Fruit fly (Drosophila melanogaster): Measurements from ENCODE around the gene CG31269.
A peak's percentile ranks its signal among the peaks of the same experiment; 100 is the strongest.

Gene CG31269

DNA sequence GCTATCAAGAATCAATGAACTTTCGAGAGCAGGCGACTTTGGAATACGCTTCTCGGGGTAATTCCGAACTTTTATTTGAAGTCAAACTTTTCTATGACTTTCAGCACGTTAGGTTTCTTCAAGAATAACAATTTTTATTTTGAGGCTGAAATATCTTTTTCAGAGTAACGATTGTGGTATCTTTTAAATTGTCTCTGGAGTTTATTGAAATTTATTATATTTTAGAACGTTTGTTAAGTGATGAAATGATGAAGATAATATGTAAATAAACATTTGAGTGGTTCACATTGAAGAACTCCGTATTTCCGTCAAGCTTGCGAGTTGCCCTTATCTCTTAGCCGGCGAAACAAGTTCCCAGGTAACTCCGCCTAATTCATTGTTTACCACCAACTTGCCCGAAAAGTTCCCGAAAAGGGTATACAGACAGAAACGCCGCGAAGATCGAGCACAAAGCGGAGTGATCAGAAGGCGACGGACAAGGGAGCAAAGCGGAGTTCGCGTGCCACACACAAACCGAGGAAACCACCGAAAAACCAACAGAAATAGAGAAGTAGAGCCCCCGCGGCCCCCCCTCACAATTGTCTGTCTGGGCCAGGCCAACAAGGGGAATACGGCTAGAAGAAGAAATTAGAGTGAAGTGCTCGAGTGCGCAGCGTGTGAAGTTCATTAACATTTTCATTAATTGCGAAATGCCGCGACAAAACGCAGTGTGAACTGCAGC lies 9.2 kb upstream of the CG31269 start (continued):
- TF ChIP-seq gro (GFP tag; optimal IDR thresholded peaks at IDR 0.05) (no peak), CG8944 (GFP tag; optimal IDR thresholded peaks at IDR 0.05) (no peak), Poxn (GFP tag; IDR thresholded peaks at IDR 0.05) (no peak), CG10267 (tag; optimal IDR thresholded peaks at IDR 0.05) (peak; percentile 14), grau (tag; optimal IDR thresholded peaks at IDR 0.05) (peak; percentile 29), CG14965 (GFP tag; optimal IDR thresholded peaks at IDR 0.05; ENCODE audit: borderline replicate concordance) (no peak), CG4360 (GFP tag; IDR thresholded peaks at IDR 0.05) (no peak), Sox102F (GFP tag; optimal IDR thresholded peaks at IDR 0.05) (peak; percentile 23), CG9817 (tag; optimal IDR thresholded peaks at IDR 0.05) (no peak), CG12299 (tag; optimal IDR thresholded peaks at IDR 0.05) (no peak), lbe (GFP tag; optimal IDR thresholded peaks at IDR 0.05) (no peak), Atf6 (GFP tag; IDR thresholded peaks at IDR 0.05) (no peak), ewg (GFP tag; optimal IDR thresholded peaks at IDR 0.05) (no peak), pzg (GFP tag; optimal IDR thresholded peaks at IDR 0.05) (no peak), ac (GFP tag; optimal IDR thresholded peaks at IDR 0.05) (no peak), D (optimal IDR thresholded peaks at IDR 0.05) (no peak), D (GFP tag; optimal IDR thresholded peaks at IDR 0.05) (peak; percentile 30), CG10979 (tag; optimal IDR thresholded peaks at IDR 0.05) (peak; percentile 62), zfh2 (GFP tag; optimal IDR thresholded peaks at IDR 0.05) (no peak), CG3995 (GFP tag; optimal IDR thresholded peaks at IDR 0.05) (no peak), CG8765 (GFP tag; IDR thresholded peaks at IDR 0.05) (no peak), CG16779 (GFP tag; IDR thresholded peaks at IDR 0.05) (no peak), dimm (GFP tag; IDR thresholded peaks at IDR 0.05) (no peak), gsb-n (tag; optimal IDR thresholded peaks at IDR 0.05) (peak; percentile 42), caup (GFP tag; optimal IDR thresholded peaks at IDR 0.05; ENCODE audit: severe bottlenecking) (no peak), CG12942 (GFP tag; optimal IDR thresholded peaks at IDR 0.05) (no peak), knrl (GFP tag; IDR thresholded peaks at IDR 0.05; ENCODE audit: partially characterized antibody) (no peak), E2f1 (GFP tag; IDR thresholded peaks at IDR 0.05) (no peak), CG31441 (GFP tag; IDR thresholded peaks at IDR 0.05) (0 out of 2 replicates have a peak, but pooled peaks have one; percentile 25), NK7.1 (GFP tag; optimal IDR thresholded peaks at IDR 0.05) (no peak), hth (optimal IDR thresholded peaks at IDR 0.05) (no peak), CG13894 (tag; optimal IDR thresholded peaks at IDR 0.05) (no peak), pan (optimal IDR thresholded peaks at IDR 0.05) (no peak), pan (GFP tag; optimal IDR thresholded peaks at IDR 0.05 in 1 of 2, IDR thresholded peaks at IDR 0.05 in 1 of 2) (no peak), Fer3 (tag; optimal IDR thresholded peaks at IDR 0.05) (no peak), seq (GFP tag; IDR thresholded peaks at IDR 0.05) (no peak), CG32767 (GFP tag; IDR thresholded peaks at IDR 0.05) (no peak), CG16815 (GFP tag; optimal IDR thresholded peaks at IDR 0.05) (peak; percentile 7), ase (GFP tag; IDR thresholded peaks at IDR 0.05) (no peak), nerfin-1 (tag; optimal IDR thresholded peaks at IDR 0.05) (no peak), Chrac-16 (GFP tag; optimal IDR thresholded peaks at IDR 0.05) (no peak), ems (GFP tag; optimal IDR thresholded peaks at IDR 0.05) (no peak), pho (GFP tag; optimal IDR thresholded peaks at IDR 0.05) (no peak), Asciz (GFP tag; optimal IDR thresholded peaks at IDR 0.05) (no peak), Dip2 (GFP tag; IDR thresholded peaks at IDR 0.05) (no peak), Doc2 (GFP tag; IDR thresholded peaks at IDR 0.05) (no peak), Rfx (GFP tag; IDR thresholded peaks at IDR 0.05) (no peak), CG13624 (GFP tag; optimal IDR thresholded peaks at IDR 0.05) (no peak), sr (GFP tag; IDR thresholded peaks at IDR 0.05) (no peak), zen2 (GFP tag; IDR thresholded peaks at IDR 0.05; ENCODE audit: partially characterized antibody) (no peak), CG6254 (GFP tag; optimal IDR thresholded peaks at IDR 0.05) (no peak)

All from whole organism, embryonic.